Worm (Caenorhabditis elegans): ENCODE results near the gene ubc-1.

DNA sequence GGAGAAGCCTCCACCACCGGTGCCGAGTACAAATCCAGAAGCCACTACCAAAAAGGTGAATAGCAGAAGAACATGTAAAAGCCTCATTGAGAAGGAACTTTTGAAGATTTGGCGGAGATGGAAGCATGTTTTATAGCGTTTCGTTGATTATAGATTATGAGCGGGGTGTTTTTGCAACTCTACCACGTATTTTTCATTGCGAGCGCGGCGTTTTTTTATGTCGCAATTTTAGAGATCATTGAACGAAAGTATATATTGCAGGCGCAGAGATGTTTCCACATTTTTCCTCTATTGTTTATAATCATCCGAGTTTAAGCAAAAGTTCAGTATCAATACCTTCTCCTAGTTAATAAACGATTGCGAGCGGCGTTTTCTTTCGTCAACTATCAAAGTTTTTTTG is 32.9 kb downstream of the ubc-1 start, which contains the start of gene F49F1.17:
- TF ChIP-seq nhr-237 (tag; optimal IDR thresholded peaks at IDR 0.05) (no peak), tbx-8 (GFP tag; optimal IDR thresholded peaks at IDR 0.05) (no peak), snpc-4 (tag; optimal IDR thresholded peaks at IDR 0.05) (no peak), mep-1 (tag; optimal IDR thresholded peaks at IDR 0.05) (no peak), nhr-76 (tag; optimal IDR thresholded peaks at IDR 0.05) (no peak), ztf-11 (tag; optimal IDR thresholded peaks at IDR 0.05) (no peak), unc-39 (tag; optimal IDR thresholded peaks at IDR 0.05) (no peak), pha-4 (tag; optimal IDR thresholded peaks at IDR 0.05) (no peak), nhr-28 (tag; optimal IDR thresholded peaks at IDR 0.05) (no peak), drap-1 (GFP tag; optimal IDR thresholded peaks at IDR 0.05) (no peak), elt-3 (tag; optimal IDR thresholded peaks at IDR 0.05) (no peak), ceh-39 (tag; optimal IDR thresholded peaks at IDR 0.05) (no peak), ces-1 (GFP tag; optimal IDR thresholded peaks at IDR 0.05) (no peak)
